Fruit fly (Drosophila melanogaster) whole organism, embryonic: ENCODE data around the gene Alg2.

Source experiments
- BEAF-32 ChIP-seq: fragments of 200-800 bp; sonication (Bioruptor generic); optimal IDR thresholded peaks from 3 replicates; lab custom pipeline; 2017; ENCODE audit warnings: missing biosample characterization, missing genetic modification characterization, mild to moderate bottlenecking, moderate library complexity, missing genetic modification reagents
- CG10321 ChIP-seq: fragments of 200-800 bp; sonication (Bioruptor generic); IDR thresholded peaks from 2 replicates; pipeline ENCODE4 v1.3.6; 2022; ENCODE audit warnings: missing biosample characterization, missing genetic modification characterization
- CG11093 ChIP-seq: fragments of 200-800 bp; sonication (Bioruptor generic); IDR thresholded peaks from 3 replicates; pipeline ENCODE4 v1.3.6; 2022; ENCODE audit warnings: missing biosample characterization, missing genetic modification characterization
- CG12659 ChIP-seq: fragments of 200-800 bp; sonication (Bioruptor generic); optimal IDR thresholded peaks from 3 replicates; lab custom pipeline; 2017; ENCODE audit warnings: mild to moderate bottlenecking, missing biosample characterization, missing genetic modification reagents, missing genetic modification characterization
- CG15514 ChIP-seq: fragments of 200-800 bp; sonication (Bioruptor generic); optimal IDR thresholded peaks from 3 replicates; lab custom pipeline; 2017; ENCODE audit warnings: missing biosample characterization, missing genetic modification characterization, mild to moderate bottlenecking, moderate library complexity, missing genetic modification reagents
- CG1603 ChIP-seq: fragments of 200-800 bp; sonication (Bioruptor generic); optimal IDR thresholded peaks from 2 replicates; lab custom pipeline; 2019; ENCODE audit warnings: missing biosample characterization, mild to moderate bottlenecking, missing genetic modification characterization, moderate library complexity
- CG2129 ChIP-seq: fragments of 200-800 bp; sonication (Bioruptor generic); IDR thresholded peaks from 2 replicates; pipeline ENCODE4 v1.3.6; 2022; ENCODE audit warnings: missing biosample characterization, missing genetic modification characterization; ENCODE audit not compliant: partially characterized antibody
- CG31224 ChIP-seq: fragments of 200-800 bp; sonication (Bioruptor generic); IDR thresholded peaks from 2 replicates; pipeline ENCODE4 v1.3.6; 2022; ENCODE audit warnings: missing biosample characterization, missing genetic modification characterization
- CG6689 ChIP-seq: fragments of 200-800 bp; sonication (Bioruptor generic); IDR thresholded peaks from 2 replicates; pipeline ENCODE4 v1.3.6; 2022; ENCODE audit warnings: missing biosample characterization, missing genetic modification characterization
- Dll ChIP-seq: fragments of 200-800 bp; sonication (Bioruptor generic); IDR thresholded peaks from 4 replicates; pipeline ENCODE4 v1.3.6; 2022; ENCODE audit warnings: missing biosample characterization, missing genetic modification characterization; ENCODE audit not compliant: partially characterized antibody
- MBD-R2 ChIP-seq: fragments of 200-800 bp; sonication (Bioruptor generic); IDR thresholded peaks from 2 replicates; pipeline ENCODE4 v1.3.6; 2022; ENCODE audit warnings: missing biosample characterization, missing genetic modification characterization
- MESR4 ChIP-seq: fragments of 200-800 bp; sonication (Bioruptor generic); optimal IDR thresholded peaks from 2 replicates; lab custom pipeline; 2018; ENCODE audit warnings: missing biosample characterization, mild to moderate bottlenecking, missing genetic modification characterization, moderate library complexity
- NC2α ChIP-seq: fragments of 200-800 bp; sonication (Bioruptor generic); optimal IDR thresholded peaks from 2 replicates; lab custom pipeline; 2016; ENCODE audit warnings: missing biosample characterization, missing genetic modification characterization
- NC2β ChIP-seq: fragments of 200-800 bp; sonication (Bioruptor generic); optimal IDR thresholded peaks from 2 replicates; lab custom pipeline; 2016; ENCODE audit warnings: missing biosample characterization, missing genetic modification characterization
- Poxn ChIP-seq: fragments of 200-800 bp; sonication (Bioruptor generic); IDR thresholded peaks from 2 replicates; pipeline ENCODE4 v1.3.6; 2022; ENCODE audit warnings: missing biosample characterization, missing genetic modification characterization
- Scr ChIP-seq: fragments of 200-800 bp; sonication (Bioruptor generic); IDR thresholded peaks from 2 replicates; pipeline ENCODE4 v1.3.6; 2022; ENCODE audit warnings: missing biosample characterization, missing genetic modification characterization; ENCODE audit not compliant: partially characterized antibody
- Sry-δ ChIP-seq: fragments of 200-800 bp; sonication (Bioruptor generic); optimal IDR thresholded peaks from 2 replicates; lab custom pipeline; 2016; ENCODE audit warnings: missing biosample characterization, missing genetic modification characterization
- YL-1 ChIP-seq: fragments of 200-800 bp; sonication (Bioruptor generic); optimal IDR thresholded peaks from 3 replicates; lab custom pipeline; 2017; ENCODE audit warnings: missing biosample characterization, mild to moderate bottlenecking, missing genetic modification characterization
- amos ChIP-seq: fragments of 200-800 bp; sonication (Bioruptor generic); IDR thresholded peaks from 2 replicates; pipeline ENCODE4 v1.3.6; 2022; ENCODE audit warnings: missing biosample characterization, missing genetic modification characterization; ENCODE audit not compliant: partially characterized antibody
- bbx ChIP-seq: fragments of 200-800 bp; sonication (Bioruptor generic); IDR thresholded peaks from 2 replicates; pipeline ENCODE4 v1.3.6; 2022; ENCODE audit warnings: missing biosample characterization, missing genetic modification characterization; ENCODE audit not compliant: partially characterized antibody
- bsh ChIP-seq, 2 experiments: fragments of 200-800 bp; sonication (Bioruptor generic); optimal IDR thresholded peaks; 2 replicates each; lab custom pipeline; 2017 to 2018; ENCODE audit warnings: mild to moderate bottlenecking in 2 of 2, missing biosample characterization in 2 of 2, missing genetic modification characterization in 2 of 2, moderate library complexity in 1 of 2
- dpn ChIP-seq, 2 experiments: fragments of 200-800 bp; sonication (Bioruptor generic); optimal IDR thresholded peaks; 3 replicates each; lab custom pipeline; 2016; ENCODE audit warnings: missing biosample characterization in 2 of 2, missing genetic modification characterization in 2 of 2
- dysf ChIP-seq: fragments of 200-800 bp; sonication (Bioruptor generic); IDR thresholded peaks from 3 replicates; pipeline ENCODE4 v1.3.6; 2022; ENCODE audit warnings: missing biosample characterization, missing genetic modification characterization
- ftz-f1 ChIP-seq: fragments of 200-800 bp; sonication (Bioruptor generic); optimal IDR thresholded peaks from 2 replicates; lab custom pipeline; 2016; ENCODE audit warnings: missing biosample characterization, missing genetic modification characterization
- hbn ChIP-seq: fragments of 200-800 bp; sonication (Bioruptor generic); IDR thresholded peaks from 2 replicates; pipeline ENCODE4 v1.3.6; 2022; ENCODE audit warnings: missing biosample characterization, missing genetic modification characterization; ENCODE audit not compliant: partially characterized antibody
- kni ChIP-seq: fragments of 200-800 bp; sonication (Bioruptor generic); optimal IDR thresholded peaks from 3 replicates; lab custom pipeline; 2017; ENCODE audit warnings: mild to moderate bottlenecking, missing biosample characterization, missing genetic modification reagents, missing genetic modification characterization
- mld ChIP-seq: fragments of 200-800 bp; sonication (Bioruptor generic); IDR thresholded peaks from 3 replicates; pipeline ENCODE4 v1.3.6; 2022; ENCODE audit warnings: missing biosample characterization, missing genetic modification characterization; ENCODE audit not compliant: partially characterized antibody
- nerfin-1 ChIP-seq: fragments of 200-800 bp; sonication (Bioruptor generic); optimal IDR thresholded peaks from 3 replicates; lab custom pipeline; 2019; ENCODE audit warnings: missing biosample characterization, mild to moderate bottlenecking, missing genetic modification characterization, moderate library complexity
- onecut ChIP-seq: fragments of 200-800 bp; sonication (Bioruptor generic); IDR thresholded peaks from 2 replicates; pipeline ENCODE4 v1.3.6; 2022; ENCODE audit warnings: missing biosample characterization, missing genetic modification characterization
- phol ChIP-seq: fragments of 200-800 bp; sonication (Bioruptor generic); optimal IDR thresholded peaks from 3 replicates; lab custom pipeline; 2018; ENCODE audit warnings: missing biosample characterization, mild to moderate bottlenecking, missing genetic modification characterization, moderate library complexity
- pzg ChIP-seq: fragments of 200-800 bp; sonication (Bioruptor generic); optimal IDR thresholded peaks from 3 replicates; lab custom pipeline; 2018; ENCODE audit warnings: missing biosample characterization, mild to moderate bottlenecking, missing genetic modification characterization, moderate library complexity
- row ChIP-seq: fragments of 200-800 bp; sonication (Bioruptor generic); IDR thresholded peaks from 3 replicates; pipeline ENCODE4 v1.3.6; 2022; ENCODE audit warnings: missing biosample characterization, missing genetic modification characterization
- run ChIP-seq: fragments of 200-800 bp; sonication (Bioruptor generic); optimal IDR thresholded peaks from 3 replicates; lab custom pipeline; 2018; ENCODE audit warnings: missing biosample characterization, mild to moderate bottlenecking, missing genetic modification characterization
- sd ChIP-seq: fragments of 200-800 bp; sonication (Bioruptor generic); optimal IDR thresholded peaks from 3 replicates; lab custom pipeline; 2018; ENCODE audit warnings: missing biosample characterization, mild to moderate bottlenecking, missing genetic modification characterization, moderate library complexity
- sim ChIP-seq: fragments of 200-800 bp; sonication (Bioruptor generic); IDR thresholded peaks from 2 replicates; pipeline ENCODE4 v1.3.6; 2022; ENCODE audit warnings: missing biosample characterization, missing genetic modification characterization
- sna ChIP-seq: fragments of 200-800 bp; sonication (Bioruptor generic); IDR thresholded peaks from 2 replicates; pipeline ENCODE4 v1.3.6; 2022; ENCODE audit warnings: missing biosample characterization, missing genetic modification characterization; ENCODE audit not compliant: partially characterized antibody
- stwl ChIP-seq: fragments of 200-800 bp; sonication (Bioruptor generic); optimal IDR thresholded peaks from 3 replicates; lab custom pipeline; 2018; ENCODE audit warnings: missing biosample characterization, mild to moderate bottlenecking, missing genetic modification characterization, moderate library complexity
- tgo ChIP-seq: fragments of 200-800 bp; sonication (Bioruptor generic); IDR thresholded peaks from 3 replicates; pipeline ENCODE4 v1.3.6; 2022; ENCODE audit warnings: missing biosample characterization, missing genetic modification characterization
- trem ChIP-seq: fragments of 200-800 bp; optimal IDR thresholded peaks from 3 replicates; lab custom pipeline; 2019; ENCODE audit warnings: missing biosample characterization, mild to moderate bottlenecking, missing genetic modification characterization, moderate library complexity
- trh ChIP-seq: fragments of 200-800 bp; sonication (Bioruptor generic); optimal IDR thresholded peaks from 2 replicates; lab custom pipeline; 2016; ENCODE audit warnings: missing biosample characterization, missing genetic modification characterization
- unc-4 ChIP-seq: fragments of 200-800 bp; sonication (Bioruptor generic); IDR thresholded peaks from 2 replicates; pipeline ENCODE4 v1.3.6; 2022; ENCODE audit warnings: missing biosample characterization, missing genetic modification characterization; ENCODE audit not compliant: partially characterized antibody
- unpg ChIP-seq: fragments of 200-800 bp; sonication (Bioruptor generic); optimal IDR thresholded peaks from 3 replicates; lab custom pipeline; 2018; ENCODE audit warnings: missing biosample characterization, mild to moderate bottlenecking, missing genetic modification characterization, moderate library complexity
- yki ChIP-seq: fragments of >200 bp; optimal IDR thresholded peaks from 3 replicates; lab custom pipeline; 2018
- zen ChIP-seq: fragments of 200-800 bp; sonication (Bioruptor generic); optimal IDR thresholded peaks from 3 replicates; lab custom pipeline; 2018; ENCODE audit warnings: missing biosample characterization, mild to moderate bottlenecking, missing genetic modification characterization, moderate library complexity
- zf30C ChIP-seq: fragments of 200-800 bp; sonication (Bioruptor generic); optimal IDR thresholded peaks from 3 replicates; lab custom pipeline; 2018; ENCODE audit warnings: missing biosample characterization, mild to moderate bottlenecking, missing genetic modification characterization

Alg2 gene

dm6 chr3L:3159309-3160194 lies 15.9 kb downstream of the Alg2 start, which contains the start of the genes ND-30 and CG15812 (continued):
- TF ChIP-seq dpn (GFP tag; optimal IDR thresholded peaks at IDR 0.05; lab: Kevin White, UChicago) (peak in 1 of 2 experiments; percentile 1), nerfin-1 (tag; lab: Kevin White, UChicago) (peak; percentile 3), trh (no peak)

DNA sequence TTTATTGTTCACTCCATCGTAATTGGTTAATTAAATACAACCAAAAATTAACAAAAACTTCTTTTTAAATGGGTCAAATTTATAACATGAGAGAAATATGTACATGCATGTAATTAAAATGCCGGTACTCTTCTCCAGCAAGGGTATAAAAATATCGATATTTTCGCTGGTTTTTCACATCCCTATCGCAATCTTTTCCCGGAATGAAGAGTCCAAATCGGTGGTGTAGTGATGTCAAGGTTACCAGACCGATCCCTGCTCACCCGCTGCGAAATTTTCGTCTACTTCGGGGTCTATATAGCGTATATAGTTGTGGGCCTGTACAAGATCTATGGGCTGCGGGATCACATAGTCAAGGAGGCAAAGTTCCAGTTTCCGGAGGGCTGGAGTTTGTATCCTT lies 18.4 kb downstream of the Alg2 start, which contains the start of gene rasp:
Gene rasp (plus strand): TSS at position 213 of the 400 bp plus-strand sequence.
- TF ChIP-seq pzg (GFP tag; lab: Kevin White, UChicago) (peak; percentile 27), NC2β (no peak), kni (no peak), amos (GFP tag; lab: Robert Waterston, UW) (peak; percentile 48), CG12659 (GFP tag; lab: Kevin White, UChicago) (no peak), ftz-f1 (peak; percentile 41), mld (GFP tag; lab: Robert Waterston, UW) (no peak), zf30C (GFP tag; lab: Kevin White, UChicago) (no peak), run (tag; lab: Kevin White, UChicago) (no peak), MBD-R2 (GFP tag; lab: Robert Waterston, UW) (peak; percentile 51), yki (lab: Kevin White, UChicago) (no peak), Scr (GFP tag; lab: Robert Waterston, UW) (peak; percentile 63), CG2129 (GFP tag; lab: Robert Waterston, UW) (peak; percentile 47), MESR4 (GFP tag; lab: Kevin White, UChicago) (peak; percentile 48), trem (peak; percentile 11), onecut (no peak), CG31224 (GFP tag; lab: Robert Waterston, UW) (no peak), sna (GFP tag; lab: Robert Waterston, UW) (0 out of 2 replicates have a peak, but pooled peaks have one; percentile 29), sd (tag; lab: Kevin White, UChicago) (no peak), tgo (GFP tag; lab: Robert Waterston, UW) (no peak), BEAF-32 (GFP tag; lab: Kevin White, UChicago) (peak; percentile 63), zen (peak; percentile 10), row (0 out of 3 replicates have a peak, but pooled peaks have one; percentile 16), nerfin-1 (tag; lab: Kevin White, UChicago) (peak; percentile 34), Poxn (GFP tag; lab: Robert Waterston, UW) (no peak), CG1603 (tag; lab: Kevin White, UChicago) (peak; percentile 21), sim (GFP tag; lab: Robert Waterston, UW) (no peak), CG10321 (GFP tag; lab: Robert Waterston, UW) (no peak), unc-4 (GFP tag; lab: Robert Waterston, UW) (peak; percentile 45), bsh (GFP tag; optimal IDR thresholded peaks at IDR 0.05; lab: Kevin White, UChicago) (no peak), hbn (GFP tag; lab: Robert Waterston, UW) (peak; percentile 55), NC2α (GFP tag; lab: Kevin White, UChicago) (no peak), CG11093 (GFP tag; lab: Robert Waterston, UW) (no peak), phol (tag; lab: Kevin White, UChicago) (no peak), YL-1 (peak; percentile 34), CG6689 (no peak), stwl (peak; percentile 33), unpg (GFP tag; lab: Kevin White, UChicago) (no peak), CG15514 (GFP tag; lab: Kevin White, UChicago) (peak; percentile 42), Sry-δ (GFP tag; lab: Kevin White, UChicago) (peak; percentile 79), Dll (GFP tag; lab: Robert Waterston, UW) (peak; percentile 65; the same call in 3 of the 4 replicates), dysf (GFP tag; lab: Robert Waterston, UW) (no peak), bbx (GFP tag; lab: Robert Waterston, UW) (peak; percentile 45; the same call in 1 of the 2 replicates)
